Worm (Caenorhabditis elegans): ENCODE measurements around the gene T24E12.11.

DNA sequence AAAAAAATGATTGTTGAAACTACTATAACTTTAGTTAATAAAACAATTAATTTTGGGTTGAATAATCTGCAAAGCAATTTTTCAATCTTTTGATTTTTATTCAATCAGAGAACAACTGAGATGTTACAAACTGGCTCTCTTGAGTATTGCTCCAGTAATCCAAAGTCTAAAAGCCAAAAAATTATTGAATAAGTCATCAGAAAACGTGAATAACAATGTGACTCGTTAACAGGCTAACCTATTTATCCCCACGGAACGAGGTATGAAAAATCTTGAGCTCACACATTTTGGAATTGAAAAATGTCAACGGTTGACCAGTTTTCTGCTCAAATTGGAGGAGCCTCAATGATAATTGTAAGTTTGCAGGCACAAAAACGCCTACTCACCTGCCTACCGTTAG lies 21.9 kb downstream of the T24E12.11 start, which contains the start of gene srx-111:
- no peak for TF ChIP-seq pes-1 (GFP tag; IDR thresholded peaks at IDR 0.05)
- TF ChIP-seq ama-1 (optimal IDR thresholded peaks at IDR 0.05) = no peak
- no peak for TF ChIP-seq hnd-1 (tag; optimal IDR thresholded peaks at IDR 0.05)
- no peak for TF ChIP-seq flt-1 (GFP tag; IDR thresholded peaks at IDR 0.05)
- no peak for TF ChIP-seq tra-4 (tag; optimal IDR thresholded peaks at IDR 0.05)
- no peak for TF ChIP-seq ceh-36 (tag; optimal IDR thresholded peaks at IDR 0.05)
